Fruit fly (Drosophila melanogaster) whole organism, larva: ENCODE results near the gene CG6325.

Experiments
- noc ChIP-seq: fragments of 200-800 bp; sonication (Bioruptor generic); optimal IDR thresholded peaks from 3 replicates; lab custom pipeline; 2019; ENCODE audit warnings: missing biosample characterization, mild to moderate bottlenecking, missing genetic modification characterization, moderate library complexity

Gene CG6325

dm6 chr3R:10407066-10407465, at the start of gene CG6325:
Gene CG6325 (minus strand): TSS chr3R:10407285.
- TF ChIP-seq noc (tag; lab: Kevin White, UChicago) = no peak

dm6 chr3R:10454909-10455308, 47.8 kb upstream of the CG6325 start:
- TF ChIP-seq noc (tag; lab: Kevin White, UChicago) = no peak

DNA sequence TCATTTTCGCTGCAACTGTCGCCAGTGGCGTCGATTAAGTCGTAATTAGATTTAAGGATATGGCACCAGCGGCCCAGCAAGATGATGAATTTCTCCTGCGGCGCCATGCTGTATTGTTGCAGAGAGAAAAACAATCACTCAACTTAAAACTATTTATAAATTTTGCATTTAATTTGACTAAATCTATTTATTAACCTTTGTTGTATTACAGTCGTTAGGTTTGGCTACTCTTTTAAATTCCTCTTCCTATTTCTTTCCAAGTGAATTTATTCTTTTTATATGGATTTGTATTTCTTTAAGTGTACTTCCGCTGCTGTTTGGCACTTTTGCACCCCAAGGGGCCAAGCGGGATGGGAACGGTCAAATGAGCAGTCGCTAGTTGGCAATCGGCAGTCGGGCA, 41.9 kb upstream of the CG6325 start:
- no peak for TF ChIP-seq noc (tag; lab: Kevin White, UChicago)

dm6 chr3R:10436989-10437388, 29.9 kb upstream of the CG6325 start:
- no peak for TF ChIP-seq noc (tag; lab: Kevin White, UChicago)

dm6 chr3R:10434489-10434888, 27.4 kb upstream of the CG6325 start, which contains the start of gene Cyp12e1:
Gene Cyp12e1 (plus strand): TSS chr3R:10434789.
- TF ChIP-seq noc (tag; lab: Kevin White, UChicago) = no peak

DNA sequence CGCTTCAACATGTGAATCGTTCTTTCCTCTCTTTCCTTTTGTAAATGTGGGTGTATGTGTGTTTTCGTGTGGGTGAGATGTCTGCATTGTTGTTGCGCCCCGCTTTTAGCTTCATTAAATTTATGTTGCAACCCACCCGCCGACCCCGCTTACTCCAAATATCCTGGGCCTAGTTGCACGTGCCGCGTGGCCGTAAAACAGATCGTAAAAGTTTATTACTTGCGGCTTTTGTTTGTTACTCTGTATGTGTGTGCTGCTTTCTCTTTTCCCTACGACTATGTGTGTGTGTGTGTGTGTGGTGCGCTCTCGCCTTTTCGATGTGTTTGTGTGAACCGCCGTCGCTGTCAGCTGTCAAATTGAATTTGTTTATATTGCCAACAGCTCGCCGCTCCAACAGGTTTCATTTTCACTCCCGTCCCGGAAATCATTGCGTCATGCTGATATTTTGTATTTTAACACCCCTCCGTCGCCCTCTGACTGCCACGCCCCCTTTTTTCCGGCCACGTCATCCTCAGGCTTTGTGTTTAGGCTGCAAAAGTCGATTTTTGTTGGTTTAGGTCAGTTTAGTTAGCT, 26.4 kb upstream of the CG6325 start:
- TF ChIP-seq noc (tag; lab: Kevin White, UChicago) = no peak

dm6 chr3R:10431089-10431488, 24.0 kb upstream of the CG6325 start:
- TF ChIP-seq noc (tag; lab: Kevin White, UChicago) = no peak

DNA sequence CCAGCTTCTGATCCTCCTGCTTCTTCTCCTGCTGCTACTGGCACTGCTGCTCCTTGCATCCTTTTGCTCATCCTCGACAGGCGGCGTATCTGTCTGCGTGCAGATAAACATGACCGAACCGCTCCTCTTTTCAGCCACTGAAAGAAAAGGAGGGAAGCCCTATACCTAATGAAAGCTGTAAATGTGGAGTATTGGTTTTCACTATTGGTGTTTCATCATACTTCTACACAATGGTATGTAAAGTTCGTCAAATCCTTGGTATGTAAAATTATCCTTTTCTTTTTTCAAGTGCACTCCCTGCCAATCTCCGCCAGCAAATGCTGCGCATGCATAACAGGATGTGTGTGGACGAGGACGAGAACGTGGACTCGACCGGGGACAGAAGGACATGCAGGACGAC, 21.2 kb upstream of the CG6325 start, which contains the start of gene CG46270:
Gene CG46270, minus strand, starts transcription at position 101 of the 400 bp plus-strand sequence.
- no peak for TF ChIP-seq noc (tag; lab: Kevin White, UChicago)

dm6 chr3R:10421167-10421566, 14.1 kb upstream of the CG6325 start:
- TF ChIP-seq noc (tag; lab: Kevin White, UChicago) = no peak

dm6 chr3R:10415923-10416322, 8.8 kb upstream of the CG6325 start, which contains the start of gene CG6345:
Gene CG6345 (minus strand): TSS chr3R:10416046.
- no peak for TF ChIP-seq noc (tag; lab: Kevin White, UChicago)

- no peak for TF ChIP-seq noc (tag; lab: Kevin White, UChicago)
These were observed 5.7 kb upstream of the CG6325 start, which contains the start of the genes Irp-1B and Rrp46 for dm6 chr3R:10412550-10413459. Gene Irp-1B (minus strand): TSS chr3R:10412869. Gene Rrp46 (plus strand): TSS chr3R:10413301.

DNA sequence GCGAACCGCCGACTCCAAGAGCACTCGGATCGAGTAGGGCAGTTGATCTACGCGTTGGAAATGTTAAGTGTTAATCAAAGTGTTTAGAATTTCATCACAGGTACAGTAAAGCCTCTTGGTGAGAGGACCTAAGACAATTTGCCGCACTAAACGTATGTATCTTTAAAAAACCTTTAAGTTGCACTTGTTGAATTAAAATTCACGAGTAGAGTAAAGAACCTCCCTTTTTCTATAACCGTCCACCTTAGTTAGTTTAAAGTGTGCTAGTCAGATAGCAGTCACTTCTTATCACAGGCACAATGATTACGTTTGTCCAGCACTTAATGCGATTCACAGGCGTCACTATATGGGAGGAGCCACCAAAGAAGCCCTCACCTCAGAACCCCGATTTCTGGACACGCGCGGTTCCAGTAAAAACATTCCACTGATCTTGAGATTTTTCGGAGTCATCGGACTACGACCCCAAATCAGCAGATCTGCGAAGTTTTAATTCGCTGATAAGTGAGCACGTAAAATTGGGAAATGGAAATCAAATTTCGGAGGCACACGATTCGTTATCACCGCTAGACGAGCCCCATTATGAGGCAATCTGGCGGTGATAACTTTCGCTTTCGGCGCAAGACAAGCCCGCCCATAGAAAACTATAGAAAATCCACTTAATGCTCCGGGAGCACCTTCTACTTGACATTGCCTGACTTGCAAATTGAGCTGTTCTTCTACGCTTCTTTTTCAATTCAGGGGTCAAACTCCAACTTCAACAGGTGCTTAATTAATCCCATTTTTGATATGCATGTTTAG, 4.9 kb upstream of the CG6325 start:
- peak; percentile 92 for TF ChIP-seq noc (tag; lab: Kevin White, UChicago)

DNA sequence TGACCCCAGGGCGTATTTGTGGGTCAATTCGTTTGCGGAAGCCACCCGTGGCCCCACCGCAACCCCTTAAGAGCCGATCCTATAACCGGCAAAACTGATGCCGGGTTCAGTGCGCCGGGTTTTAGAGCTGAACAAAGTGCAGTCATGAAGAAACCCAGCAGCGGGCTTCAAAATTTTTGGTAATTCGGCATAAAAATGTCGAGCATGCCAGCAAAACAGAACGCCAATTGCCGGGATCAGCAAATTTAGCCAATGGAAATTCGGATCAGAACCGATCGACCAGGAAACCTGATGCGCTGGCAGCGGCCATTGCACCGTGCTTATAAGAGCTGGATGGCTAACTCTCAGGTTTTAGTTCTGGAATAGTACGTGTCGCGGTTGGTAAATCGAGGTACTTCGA, 573 bp upstream of the CG6325 start:
- TF ChIP-seq noc (tag; lab: Kevin White, UChicago) = no peak

DNA sequence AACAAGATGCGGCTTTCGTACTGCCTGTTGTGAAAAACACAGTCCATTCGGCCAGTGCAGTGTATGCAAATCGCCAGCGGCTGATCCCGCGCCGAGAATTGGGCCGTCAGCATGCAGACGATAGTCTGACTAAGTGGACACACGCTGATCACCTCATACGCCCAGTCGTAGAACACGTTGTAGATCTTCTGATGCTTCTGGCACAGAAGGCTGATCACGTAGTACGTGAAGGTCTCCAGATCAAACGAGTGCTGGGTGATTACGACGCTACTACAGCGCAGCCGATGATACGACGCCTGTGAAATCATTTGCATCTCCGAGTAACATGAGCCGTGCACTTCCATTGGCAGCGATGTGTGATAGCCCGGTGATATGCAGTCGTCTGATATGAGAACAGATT, 3.1 kb downstream of the CG6325 start:
- no peak for TF ChIP-seq noc (tag; lab: Kevin White, UChicago)

- TF ChIP-seq noc (tag; lab: Kevin White, UChicago) = no peak
These were observed 6.4 kb downstream of the CG6325 start, which contains the start of gene mthl11 for dm6 chr3R:10400732-10401131. Gene mthl11 (plus strand): TSS chr3R:10401032.
